Worm (Caenorhabditis elegans) whole organism, early embryonic: ENCODE data around the gene drh-1.

ENCODE experiments used
- ama-1 ChIP-seq: fragments of 150-350 bp; optimal IDR thresholded peaks from 2 replicates; lab custom pipeline; 2014
- flt-1 ChIP-seq: fragments of 200-800 bp; sonication (Bioruptor generic); IDR thresholded peaks from 2 replicates; pipeline ENCODE4 v1.3.6; 2022; ENCODE audit warnings: missing genetic modification characterization, missing compliant biosample characterization
- hmg-4 ChIP-seq: fragments of 200-800 bp; sonication (Bioruptor generic); optimal IDR thresholded peaks from 2 replicates; lab custom pipeline; 2018; ENCODE audit warnings: mild to moderate bottlenecking, missing genetic modification characterization, missing compliant biosample characterization
- pes-1 ChIP-seq: fragments of 200-800 bp; sonication (Bioruptor generic); IDR thresholded peaks from 2 replicates; pipeline ENCODE4 v1.3.6; 2022; ENCODE audit warnings: missing genetic modification reagents, missing genetic modification characterization, missing compliant biosample characterization
- scrt-1 ChIP-seq: fragments of 200-800 bp; sonication (Bioruptor generic); IDR thresholded peaks from 2 replicates; pipeline ENCODE4 v1.3.6; 2022; ENCODE audit warnings: missing genetic modification characterization, missing compliant biosample characterization
- tbx-11 ChIP-seq: fragments of 200-800 bp; sonication (Bioruptor generic); IDR thresholded peaks from 2 replicates; pipeline ENCODE4 v1.3.6; 2022; ENCODE audit warnings: missing genetic modification characterization, missing compliant biosample characterization

DNA sequence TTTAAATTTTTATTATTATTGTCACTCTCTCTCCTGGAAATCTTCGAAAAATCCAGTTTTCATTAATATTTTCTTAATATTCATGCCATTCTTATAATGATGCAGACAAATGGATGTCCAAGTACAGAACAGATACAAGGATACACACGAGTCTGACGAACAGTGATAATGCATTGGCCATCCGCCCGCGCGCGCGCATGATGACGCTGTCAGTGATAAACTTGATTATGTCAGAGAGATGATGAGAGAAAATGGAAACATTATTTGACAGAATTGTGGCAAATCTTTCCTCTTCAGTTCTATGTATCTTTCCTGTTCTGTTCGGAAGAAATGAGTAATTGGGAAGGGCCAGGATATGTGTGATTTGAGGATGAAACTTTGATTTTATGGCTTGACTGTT, 42.6 kb upstream of the drh-1 start:
- TF ChIP-seq hmg-4 (GFP tag; lab: Kevin White, UChicago) (no peak), ama-1 (no peak), tbx-11 (GFP tag; lab: Robert Waterston, UW) (no peak), pes-1 (GFP tag; lab: Robert Waterston, UW) (no peak), scrt-1 (GFP tag; lab: Robert Waterston, UW) (no peak), flt-1 (GFP tag; lab: Robert Waterston, UW) (no peak)
